Fruit fly (Drosophila melanogaster) whole organism, embryonic: ENCODE measurements around the gene MESK4.

ENCODE experiments used
- ATbp ChIP-seq: fragments of 200-800 bp; sonication (Bioruptor generic); optimal IDR thresholded peaks from 2 replicates; lab custom pipeline; 2017; ENCODE audit warnings: missing biosample characterization, mild to moderate bottlenecking, missing genetic modification characterization, missing genetic modification reagents
- Bgb ChIP-seq: fragments of 200-800 bp; sonication (Bioruptor generic); IDR thresholded peaks from 2 replicates; pipeline ENCODE4 v1.3.6; 2022; ENCODE audit warnings: missing biosample characterization, missing genetic modification characterization; ENCODE audit not compliant: partially characterized antibody
- CG10147 ChIP-seq: fragments of 200-800 bp; sonication (Bioruptor generic); optimal IDR thresholded peaks from 2 replicates; lab custom pipeline; 2019; ENCODE audit warnings: missing biosample characterization, mild to moderate bottlenecking, missing genetic modification characterization, moderate library complexity
- CG10431 ChIP-seq: fragments of 200-800 bp; sonication (Bioruptor generic); optimal IDR thresholded peaks from 3 replicates; lab custom pipeline; 2018; ENCODE audit warnings: missing biosample characterization, mild to moderate bottlenecking, missing genetic modification characterization
- CG11696 ChIP-seq: fragments of 200-800 bp; sonication (Bioruptor generic); IDR thresholded peaks from 2 replicates; pipeline ENCODE4 v1.3.6; 2022; ENCODE audit warnings: missing biosample characterization, missing genetic modification characterization
- CG12155 ChIP-seq: fragments of 200-800 bp; sonication (Bioruptor generic); optimal IDR thresholded peaks from 3 replicates; lab custom pipeline; 2016; ENCODE audit warnings: missing biosample characterization, missing genetic modification characterization
- CG13296 ChIP-seq: fragments of 200-800 bp; sonication (Bioruptor generic); optimal IDR thresholded peaks from 3 replicates; lab custom pipeline; 2018; ENCODE audit warnings: missing biosample characterization, mild to moderate bottlenecking, missing genetic modification characterization
- CG1647 ChIP-seq: fragments of 200-800 bp; sonication (Bioruptor generic); optimal IDR thresholded peaks from 3 replicates; lab custom pipeline; 2016; ENCODE audit warnings: missing biosample characterization, missing genetic modification characterization
- CG17568 ChIP-seq: fragments of 200-800 bp; sonication (Bioruptor generic); optimal IDR thresholded peaks from 2 replicates; lab custom pipeline; 2018; ENCODE audit warnings: missing biosample characterization, mild to moderate bottlenecking, missing genetic modification characterization, moderate library complexity
- CG18476 ChIP-seq: fragments of 200-800 bp; sonication (Bioruptor generic); optimal IDR thresholded peaks from 2 replicates; lab custom pipeline; 2016; ENCODE audit warnings: missing biosample characterization, mild to moderate bottlenecking, missing genetic modification characterization
- CG18764 ChIP-seq: fragments of 200-800 bp; sonication (Bioruptor generic); optimal IDR thresholded peaks from 3 replicates; lab custom pipeline; 2016; ENCODE audit warnings: missing biosample characterization, missing genetic modification characterization
- CG2875 ChIP-seq: fragments of 200-800 bp; sonication (Bioruptor generic); optimal IDR thresholded peaks from 2 replicates; lab custom pipeline; 2017; ENCODE audit warnings: missing biosample characterization, mild to moderate bottlenecking, missing genetic modification characterization, missing genetic modification reagents
- CG6254 ChIP-seq: fragments of 200-800 bp; sonication (Bioruptor generic); optimal IDR thresholded peaks from 3 replicates; lab custom pipeline; 2017; ENCODE audit warnings: mild to moderate bottlenecking, missing biosample characterization, missing genetic modification reagents, missing genetic modification characterization
- CG6765 ChIP-seq: fragments of 200-800 bp; sonication (Bioruptor generic); optimal IDR thresholded peaks from 3 replicates; lab custom pipeline; 2017; ENCODE audit warnings: missing biosample characterization, mild to moderate bottlenecking, missing genetic modification characterization
- CG6813 ChIP-seq: fragments of 200-800 bp; sonication (Bioruptor generic); optimal IDR thresholded peaks from 2 replicates; lab custom pipeline; 2017; ENCODE audit warnings: missing biosample characterization, missing genetic modification characterization, mild to moderate bottlenecking, moderate library complexity, missing genetic modification reagents
- CG7745 ChIP-seq: fragments of 200-800 bp; sonication (Bioruptor generic); optimal IDR thresholded peaks from 2 replicates; lab custom pipeline; 2018; ENCODE audit warnings: missing biosample characterization, mild to moderate bottlenecking, missing genetic modification characterization, moderate library complexity
- CG9876 ChIP-seq: fragments of 200-800 bp; sonication (Bioruptor generic); optimal IDR thresholded peaks from 2 replicates; lab custom pipeline; 2016; ENCODE audit warnings: missing biosample characterization, missing genetic modification characterization
- D19A ChIP-seq: fragments of 200-800 bp; optimal IDR thresholded peaks from 3 replicates; lab custom pipeline; 2019; ENCODE audit warnings: missing biosample characterization, mild to moderate bottlenecking, missing genetic modification characterization, moderate library complexity
- Dip3 ChIP-seq: fragments of 200-800 bp; sonication (Bioruptor generic); optimal IDR thresholded peaks from 3 replicates; lab custom pipeline; 2016; ENCODE audit warnings: missing biosample characterization, missing genetic modification characterization
- Dll ChIP-seq: fragments of 200-800 bp; sonication (Bioruptor generic); IDR thresholded peaks from 4 replicates; pipeline ENCODE4 v1.3.6; 2022; ENCODE audit warnings: missing biosample characterization, missing genetic modification characterization; ENCODE audit not compliant: partially characterized antibody
- Doc3 ChIP-seq: fragments of 200-800 bp; sonication (Bioruptor generic); IDR thresholded peaks from 3 replicates; pipeline ENCODE4 v1.3.6; 2022; ENCODE audit warnings: missing biosample characterization, missing genetic modification characterization; ENCODE audit not compliant: partially characterized antibody
- ERR ChIP-seq: fragments of 200-800 bp; sonication (Bioruptor generic); optimal IDR thresholded peaks from 2 replicates; lab custom pipeline; 2016; ENCODE audit warnings: missing biosample characterization, missing genetic modification characterization
- Eip74EF ChIP-seq, 2 experiments: fragments of 200-800 bp in 1 of 2; fragments of >200 bp in 1 of 2; sonication (Bioruptor generic) in 1 of 2; optimal IDR thresholded peaks; 2 replicates each; lab custom pipeline; 2017 to 2019; ENCODE audit warnings: missing biosample characterization in 2 of 2, missing genetic modification characterization in 2 of 2, mild to moderate bottlenecking in 1 of 2, moderate library complexity in 1 of 2
- Fer2 ChIP-seq: fragments of 200-800 bp; sonication (Bioruptor generic); optimal IDR thresholded peaks from 2 replicates; lab custom pipeline; 2018; ENCODE audit warnings: missing biosample characterization, mild to moderate bottlenecking, missing genetic modification characterization, moderate library complexity
- Hey ChIP-seq: fragments of 200-800 bp; sonication (Bioruptor generic); optimal IDR thresholded peaks from 3 replicates; lab custom pipeline; 2018; ENCODE audit warnings: missing biosample characterization, mild to moderate bottlenecking, missing genetic modification characterization
- NfI ChIP-seq: fragments of 200-800 bp; sonication (Bioruptor generic); optimal IDR thresholded peaks from 3 replicates; lab custom pipeline; 2018; ENCODE audit warnings: missing biosample characterization, mild to moderate bottlenecking, missing genetic modification characterization, moderate library complexity
- Oli ChIP-seq: fragments of 200-800 bp; sonication (Bioruptor generic); optimal IDR thresholded peaks from 2 replicates; lab custom pipeline; 2018; ENCODE audit warnings: missing biosample characterization, mild to moderate bottlenecking, missing genetic modification characterization, moderate library complexity
- Optix ChIP-seq: fragments of 200-800 bp; sonication (Bioruptor generic); IDR thresholded peaks from 3 replicates; pipeline ENCODE4 v1.3.6; 2022; ENCODE audit warnings: missing biosample characterization, missing genetic modification characterization
- PHDP ChIP-seq: fragments of 200-800 bp; sonication (Bioruptor generic); optimal IDR thresholded peaks from 3 replicates; lab custom pipeline; 2018; ENCODE audit warnings: missing biosample characterization, mild to moderate bottlenecking, missing genetic modification characterization, moderate library complexity
- Spps ChIP-seq: fragments of 200-800 bp; sonication (Bioruptor generic); optimal IDR thresholded peaks from 2 replicates; lab custom pipeline; 2018; ENCODE audit warnings: missing biosample characterization, mild to moderate bottlenecking, missing genetic modification characterization
- Trl ChIP-seq, 3 experiments: fragments of >200 bp in 2 of 3; fragments of 200-800 bp in 1 of 3; sonication (Bioruptor generic) in 1 of 3; optimal IDR thresholded peaks; 2 replicates in 1 of 3; 3 replicates in 2 of 3; lab custom pipeline; 2016 to 2017; ENCODE audit warnings: missing biosample characterization in 1 of 3, missing genetic modification characterization in 1 of 3
- abd-A ChIP-seq: fragments of 200-800 bp; sonication (Bioruptor generic); optimal IDR thresholded peaks from 3 replicates; lab custom pipeline; 2019; ENCODE audit warnings: missing biosample characterization, mild to moderate bottlenecking, missing genetic modification characterization, moderate library complexity
- ato ChIP-seq: fragments of 200-800 bp; sonication (Bioruptor generic); IDR thresholded peaks from 2 replicates; pipeline ENCODE4 v1.3.6; 2022; ENCODE audit warnings: missing biosample characterization, missing genetic modification characterization; ENCODE audit not compliant: partially characterized antibody
- bowl ChIP-seq: fragments of 200-800 bp; sonication (Bioruptor generic); IDR thresholded peaks from 2 replicates; pipeline ENCODE4 v1.3.6; 2022; ENCODE audit warnings: missing biosample characterization, missing genetic modification characterization
- cato ChIP-seq: fragments of 200-800 bp; sonication (Bioruptor generic); optimal IDR thresholded peaks from 2 replicates; lab custom pipeline; 2016; ENCODE audit warnings: missing biosample characterization, missing genetic modification characterization, borderline replicate concordance
- crp ChIP-seq, 2 experiments: fragments of 200-800 bp; sonication (Bioruptor generic); optimal IDR thresholded peaks; 2 replicates in 1 of 2; 3 replicates in 1 of 2; lab custom pipeline; 2017; ENCODE audit warnings: missing biosample characterization in 2 of 2, missing genetic modification characterization in 2 of 2, mild to moderate bottlenecking in 1 of 2, moderate library complexity in 1 of 2
- ems ChIP-seq: fragments of 200-800 bp; sonication (Bioruptor generic); optimal IDR thresholded peaks from 3 replicates; lab custom pipeline; 2016; ENCODE audit warnings: missing biosample characterization, missing genetic modification characterization
- fru ChIP-seq: fragments of >200 bp; optimal IDR thresholded peaks from 2 replicates; lab custom pipeline; 2017
- gsb-n ChIP-seq: fragments of 200-800 bp; sonication (Bioruptor generic); optimal IDR thresholded peaks from 3 replicates; lab custom pipeline; 2018; ENCODE audit warnings: missing biosample characterization, mild to moderate bottlenecking, missing genetic modification characterization
- kah ChIP-seq: fragments of 200-800 bp; sonication (Bioruptor generic); optimal IDR thresholded peaks from 2 replicates; lab custom pipeline; 2018; ENCODE audit warnings: missing biosample characterization, mild to moderate bottlenecking, missing genetic modification characterization
- kni ChIP-seq: fragments of 200-800 bp; sonication (Bioruptor generic); optimal IDR thresholded peaks from 3 replicates; lab custom pipeline; 2017; ENCODE audit warnings: mild to moderate bottlenecking, missing biosample characterization, missing genetic modification reagents, missing genetic modification characterization
- pan ChIP-seq, 4 experiments: fragments of >200 bp in 3 of 4; fragments of 200-800 bp in 1 of 4; sonication (Bioruptor generic) in 1 of 4; optimal IDR thresholded peaks in 3 of 4; IDR thresholded peaks in 1 of 4; 2 replicates each; pipeline versions ENCODE4 v1.3.6 to Lab custom; 2017 to 2022; ENCODE audit warnings: missing biosample characterization in 2 of 4, missing genetic modification characterization in 2 of 4, mixed read lengths in 1 of 4
- pho ChIP-seq: fragments of 200-800 bp; sonication (Bioruptor generic); optimal IDR thresholded peaks from 2 replicates; lab custom pipeline; 2016; ENCODE audit warnings: missing biosample characterization, missing genetic modification characterization
- sr ChIP-seq: fragments of 200-800 bp; sonication (Bioruptor generic); IDR thresholded peaks from 3 replicates; pipeline ENCODE4 v1.3.6; 2022; ENCODE audit warnings: missing biosample characterization, missing genetic modification characterization
- tx ChIP-seq: fragments of 200-800 bp; sonication (Bioruptor generic); optimal IDR thresholded peaks from 2 replicates; lab custom pipeline; 2016; ENCODE audit warnings: missing biosample characterization, missing genetic modification characterization
- unpg ChIP-seq: fragments of 200-800 bp; sonication (Bioruptor generic); optimal IDR thresholded peaks from 3 replicates; lab custom pipeline; 2018; ENCODE audit warnings: missing biosample characterization, mild to moderate bottlenecking, missing genetic modification characterization, moderate library complexity
- vvl ChIP-seq: fragments of 200-800 bp; sonication (Bioruptor generic); IDR thresholded peaks from 2 replicates; pipeline ENCODE4 v1.3.6; 2022; ENCODE audit warnings: missing biosample characterization, missing genetic modification characterization
- wdn ChIP-seq: fragments of 200-800 bp; sonication (Bioruptor generic); IDR thresholded peaks from 2 replicates; pipeline ENCODE4 v1.3.6; 2022; ENCODE audit warnings: missing biosample characterization, missing genetic modification characterization
- zen ChIP-seq: fragments of 200-800 bp; sonication (Bioruptor generic); optimal IDR thresholded peaks from 3 replicates; lab custom pipeline; 2018; ENCODE audit warnings: missing biosample characterization, mild to moderate bottlenecking, missing genetic modification characterization, moderate library complexity

Gene MESK4

DNA sequence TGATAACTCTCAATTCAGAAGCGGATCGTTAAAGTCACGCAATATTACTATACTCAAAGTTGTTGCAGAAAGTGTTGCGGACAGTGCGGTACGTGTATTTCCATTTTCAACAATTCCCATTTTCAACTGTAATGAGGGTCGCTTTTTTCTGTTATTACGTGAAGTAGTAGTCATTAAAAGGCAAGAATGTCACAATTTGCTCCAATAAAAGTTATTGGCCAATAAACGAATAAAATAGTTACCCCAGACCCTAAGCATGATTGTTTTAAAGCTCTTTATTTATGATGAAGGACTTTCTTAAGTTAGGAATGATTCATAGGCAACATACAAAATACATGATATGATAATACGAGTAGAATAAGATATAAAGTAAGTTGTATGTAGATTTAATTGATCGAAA, 18.7 kb downstream of the MESK4 start (continued):
- TF ChIP-seq kni (GFP tag; lab: Kevin White, UChicago) (no peak), NfI (peak; percentile 31), CG6254 (GFP tag; lab: Kevin White, UChicago) (no peak), ems (GFP tag; lab: Kevin White, UChicago) (no peak), tx (GFP tag; lab: Kevin White, UChicago) (no peak), gsb-n (no peak), ATbp (no peak), cato (GFP tag; lab: Kevin White, UChicago) (no peak), CG11696 (GFP tag; lab: Robert Waterston, UW) (no peak), Dip3 (no peak), kah (GFP tag; lab: Kevin White, UChicago) (no peak), CG12155 (no peak), CG6765 (GFP tag; lab: Kevin White, UChicago) (peak; percentile 27), bowl (GFP tag; lab: Robert Waterston, UW) (no peak), Bgb (GFP tag; lab: Robert Waterston, UW) (no peak), CG10147 (GFP tag; lab: Kevin White, UChicago) (no peak), Hey (tag; lab: Kevin White, UChicago) (no peak), CG7745 (no peak), Spps (tag; lab: Kevin White, UChicago) (no peak), crp (GFP tag; optimal IDR thresholded peaks at IDR 0.05; lab: Kevin White, UChicago) (no peak), zen (no peak), Trl (optimal IDR thresholded peaks at IDR 0.05; lab: Kevin White, UChicago) (no peak), Trl (GFP tag; optimal IDR thresholded peaks at IDR 0.05; lab: Kevin White, UChicago) (no peak), CG18476 (GFP tag; lab: Kevin White, UChicago) (no peak), CG13296 (peak; percentile 53), CG10431 (GFP tag; lab: Kevin White, UChicago) (no peak), sr (GFP tag; lab: Robert Waterston, UW) (no peak), Oli (tag; lab: Kevin White, UChicago) (no peak), D19A (tag; lab: Kevin White, UChicago) (no peak), fru (lab: Kevin White, UChicago) (no peak), vvl (GFP tag; lab: Robert Waterston, UW) (no peak), ERR (no peak), CG6813 (GFP tag; lab: Kevin White, UChicago) (peak; percentile 17), Doc3 (GFP tag; lab: Robert Waterston, UW) (no peak), CG17568 (peak; percentile 64), CG9876 (GFP tag; lab: Kevin White, UChicago) (no peak), CG1647 (GFP tag; lab: Kevin White, UChicago) (no peak), CG2875 (no peak), Eip74EF (GFP tag; optimal IDR thresholded peaks at IDR 0.05; lab: Kevin White, UChicago) (peak in 1 of 2 experiments; percentile 21), pan (optimal IDR thresholded peaks at IDR 0.05; lab: Kevin White, UChicago) (no peak), pan (GFP tag; optimal IDR thresholded peaks at IDR 0.05 in 1 of 2, IDR thresholded peaks at IDR 0.05 in 1 of 2) (peak in 1 of 2 experiments; percentile 12), Fer2 (peak; percentile 21), PHDP (tag; lab: Kevin White, UChicago) (peak; percentile 60), unpg (peak; percentile 56), abd-A (tag; lab: Kevin White, UChicago) (no peak), pho (no peak), wdn (no peak), CG18764 (GFP tag; lab: Kevin White, UChicago) (no peak), ato (no peak), Dll (GFP tag; lab: Robert Waterston, UW) (no peak), Optix (no peak)
